Fruit fly (Drosophila melanogaster): ENCODE data around the gene Ibf2.

Gene Ibf2

dm6 chr3R:9224807-9225206, 33.5 kb downstream of the Ibf2 start (continued):
- TF ChIP-seq CG8290 (GFP tag; optimal IDR thresholded peaks at IDR 0.05) (no peak), CG8290 (tag; optimal IDR thresholded peaks at IDR 0.05) (peak in 1 of 2 experiments; percentile 40), Taf1 (GFP tag; IDR thresholded peaks at IDR 0.05) (no peak), CG15073 (GFP tag; optimal IDR thresholded peaks at IDR 0.05) (no peak), CG1529 (GFP tag; optimal IDR thresholded peaks at IDR 0.05) (no peak), klu (GFP tag; IDR thresholded peaks at IDR 0.05) (peak; percentile 42; the same call in 1 of the 2 replicates), CG9609 (GFP tag; optimal IDR thresholded peaks at IDR 0.05) (peak; percentile 60), Bdp1 (GFP tag; optimal IDR thresholded peaks at IDR 0.05) (no peak), trh (GFP tag; optimal IDR thresholded peaks at IDR 0.05) (peak; percentile 19), CG31388 (GFP tag; optimal IDR thresholded peaks at IDR 0.05) (no peak), ken (GFP tag; IDR thresholded peaks at IDR 0.05) (no peak), insv (GFP tag; optimal IDR thresholded peaks at IDR 0.05) (no peak), slp2 (GFP tag; optimal IDR thresholded peaks at IDR 0.05) (peak; percentile 57), crp (GFP tag; optimal IDR thresholded peaks at IDR 0.05) (no peak), CG6175 (GFP tag; IDR thresholded peaks at IDR 0.05) (no peak), ERR (GFP tag; optimal IDR thresholded peaks at IDR 0.05) (no peak), Kr (GFP tag; optimal IDR thresholded peaks at IDR 0.05) (no peak), mld (GFP tag; IDR thresholded peaks at IDR 0.05; ENCODE audit: partially characterized antibody) (no peak), ase (GFP tag; IDR thresholded peaks at IDR 0.05) (0 out of 3 replicates have a peak, but pooled peaks have one; percentile 10), sob (GFP tag; IDR thresholded peaks at IDR 0.05) (peak; percentile 64), CG2712 (tag; optimal IDR thresholded peaks at IDR 0.05) (peak; percentile 86), jumu (GFP tag; optimal IDR thresholded peaks at IDR 0.05) (peak; percentile 37), row (GFP tag; IDR thresholded peaks at IDR 0.05) (peak; percentile 82), CG12299 (tag; optimal IDR thresholded peaks at IDR 0.05) (no peak), sd (tag; optimal IDR thresholded peaks at IDR 0.05) (peak; percentile 1), CG18262 (tag; optimal IDR thresholded peaks at IDR 0.05) (peak; percentile 86), CG13624 (GFP tag; optimal IDR thresholded peaks at IDR 0.05) (peak; percentile 46), Dad (GFP tag; optimal IDR thresholded peaks at IDR 0.05) (no peak), lola (GFP tag; optimal IDR thresholded peaks at IDR 0.05) (peak in 1 of 3 experiments; percentile 53), az2 (GFP tag; optimal IDR thresholded peaks at IDR 0.05) (peak; percentile 51), CG1233 (GFP tag; optimal IDR thresholded peaks at IDR 0.05) (peak; percentile 40), Dek (tag; optimal IDR thresholded peaks at IDR 0.05) (peak; percentile 25), CG3847 (GFP tag; IDR thresholded peaks at IDR 0.05) (0 out of 2 replicates have a peak, but pooled peaks have one; percentile 24), slbo (GFP tag; IDR thresholded peaks at IDR 0.05) (peak; percentile 77), unc-4 (GFP tag; IDR thresholded peaks at IDR 0.05; ENCODE audit: partially characterized antibody) (no peak), Vsx1 (GFP tag; optimal IDR thresholded peaks at IDR 0.05) (peak; percentile 16), CG14441 (GFP tag; IDR thresholded peaks at IDR 0.05) (peak; percentile 77), run (tag; optimal IDR thresholded peaks at IDR 0.05) (peak; percentile 23), Dfd (GFP tag; optimal IDR thresholded peaks at IDR 0.05) (no peak), CG5953 (GFP tag; IDR thresholded peaks at IDR 0.05) (peak; percentile 45; the same call in 1 of the 2 replicates), CG7928 (GFP tag; optimal IDR thresholded peaks at IDR 0.05) (no peak), pan (optimal IDR thresholded peaks at IDR 0.05) (no peak), pan (GFP tag; optimal IDR thresholded peaks at IDR 0.05 in 1 of 2, IDR thresholded peaks at IDR 0.05 in 1 of 2) (peak in 1 of 2 experiments; percentile 75), CG12769 (tag; optimal IDR thresholded peaks at IDR 0.05) (peak; percentile 29), HLH3B (GFP tag; IDR thresholded peaks at IDR 0.05) (peak; percentile 73), kah (GFP tag; optimal IDR thresholded peaks at IDR 0.05) (peak; percentile 53), CG42726 (GFP tag; IDR thresholded peaks at IDR 0.05; ENCODE audit: partially characterized antibody) (no peak), CG4617 (GFP tag; optimal IDR thresholded peaks at IDR 0.05; ENCODE audit: borderline replicate concordance) (peak; percentile 24), Fer1 (GFP tag; optimal IDR thresholded peaks at IDR 0.05) (peak; percentile 81), Atf-2 (GFP tag; optimal IDR thresholded peaks at IDR 0.05) (peak; percentile 52), CG15514 (GFP tag; optimal IDR thresholded peaks at IDR 0.05) (peak; percentile 21)

Data from whole organism, embryonic.